Worm (Caenorhabditis elegans) whole organism, mixed stage, embryonic: ENCODE results near the gene srw-117.

ENCODE experiments used
- M03D4.4 ChIP-seq: sonication (generic microtip); optimal IDR thresholded peaks from 2 replicates; lab custom pipeline; 2017; ENCODE audit warnings: mild to moderate bottlenecking, missing genetic modification characterization, missing compliant biosample characterization
- bed-3 ChIP-seq: fragments of 200-800 bp; sonication (Bioruptor generic); optimal IDR thresholded peaks from 3 replicates; lab custom pipeline; 2018; ENCODE audit warnings: mild to moderate bottlenecking, missing genetic modification characterization, moderate library complexity, missing compliant biosample characterization
- blmp-1 ChIP-seq: fragments of 150-350 bp; optimal IDR thresholded peaks from 2 replicates; lab custom pipeline; 2014; ENCODE audit warnings: missing biosample characterization, missing genetic modification characterization
- ceh-43 ChIP-seq: fragments of 200-800 bp; sonication (Bioruptor generic); optimal IDR thresholded peaks from 2 replicates; lab custom pipeline; 2018; ENCODE audit warnings: mild to moderate bottlenecking, missing genetic modification characterization, moderate library complexity, missing compliant biosample characterization
- ceh-83 ChIP-seq: fragments of 200-800 bp; sonication (Bioruptor generic); optimal IDR thresholded peaks from 2 replicates; lab custom pipeline; 2018; ENCODE audit warnings: mild to moderate bottlenecking, missing genetic modification characterization, missing compliant biosample characterization
- ces-1 ChIP-seq: fragments of 150-350 bp; optimal IDR thresholded peaks from 2 replicates; lab custom pipeline; 2014; ENCODE audit warnings: missing biosample characterization, missing genetic modification reagents, missing genetic modification characterization
- cnd-1 ChIP-seq: fragments of 200-800 bp; sonication (Bioruptor generic); optimal IDR thresholded peaks from 2 replicates; lab custom pipeline; 2018; ENCODE audit warnings: mild to moderate bottlenecking, missing genetic modification characterization, missing compliant biosample characterization
- drap-1 ChIP-seq: fragments of 200-800 bp; sonication (Bioruptor generic); optimal IDR thresholded peaks from 3 replicates; lab custom pipeline; 2018; ENCODE audit warnings: mild to moderate bottlenecking, missing genetic modification characterization, missing compliant biosample characterization
- elt-1 ChIP-seq: sonication (generic microtip); optimal IDR thresholded peaks from 2 replicates; lab custom pipeline; 2017; ENCODE audit warnings: missing genetic modification characterization, mild to moderate bottlenecking, missing compliant biosample characterization, antibody characterized with exemption, moderate library complexity, borderline replicate concordance; ENCODE audit not compliant: insufficient read depth
- elt-3 ChIP-seq: fragments of 150-350 bp; optimal IDR thresholded peaks from 2 replicates; lab custom pipeline; 2014; ENCODE audit warnings: missing biosample characterization, missing genetic modification characterization
- flh-1 ChIP-seq: fragments of 200-800 bp; sonication (Bioruptor generic); optimal IDR thresholded peaks from 2 replicates; lab custom pipeline; 2018; ENCODE audit warnings: mild to moderate bottlenecking, missing genetic modification characterization, moderate library complexity, missing compliant biosample characterization
- hlh-1 ChIP-seq: fragments of 150-350 bp; optimal IDR thresholded peaks from 2 replicates; lab custom pipeline; 2014; ENCODE audit warnings: missing biosample characterization, missing genetic modification reagents, missing genetic modification characterization
- lin-13 ChIP-seq: fragments of 150-350 bp; optimal IDR thresholded peaks from 2 replicates; lab custom pipeline; 2014; ENCODE audit warnings: missing biosample characterization, missing genetic modification characterization
- lin-32 ChIP-seq: fragments of 200-800 bp; sonication (Bioruptor generic); optimal IDR thresholded peaks from 2 replicates; lab custom pipeline; 2018; ENCODE audit warnings: mild to moderate bottlenecking, missing genetic modification characterization, missing compliant biosample characterization
- lsy-2 ChIP-seq: fragments of 150-350 bp; optimal IDR thresholded peaks from 2 replicates; lab custom pipeline; 2014; ENCODE audit warnings: missing biosample characterization, missing genetic modification characterization
- mls-2 ChIP-seq: sonication (generic microtip); optimal IDR thresholded peaks from 2 replicates; lab custom pipeline; 2016; ENCODE audit warnings: mild to moderate bottlenecking, missing genetic modification characterization, moderate library complexity, missing compliant biosample characterization
- nhr-2 ChIP-seq: fragments of 150-350 bp; optimal IDR thresholded peaks from 2 replicates; lab custom pipeline; 2014; ENCODE audit warnings: missing biosample characterization, missing genetic modification characterization
- nhr-237 ChIP-seq: fragments of 150-350 bp; optimal IDR thresholded peaks from 2 replicates; lab custom pipeline; 2014; ENCODE audit warnings: missing biosample characterization, missing genetic modification characterization
- nhr-28 ChIP-seq: fragments of 150-350 bp; optimal IDR thresholded peaks from 2 replicates; lab custom pipeline; 2014; ENCODE audit warnings: missing biosample characterization, missing genetic modification characterization
- nhr-76 ChIP-seq: sonication (generic microtip); optimal IDR thresholded peaks from 2 replicates; lab custom pipeline; 2017; ENCODE audit warnings: missing biosample characterization, missing genetic modification characterization
- pha-4 ChIP-seq: fragments of 150-350 bp; optimal IDR thresholded peaks from 2 replicates; lab custom pipeline; 2018; ENCODE audit warnings: missing biosample characterization, missing genetic modification reagents, missing genetic modification characterization
- unc-120 ChIP-seq: sonication (generic microtip); optimal IDR thresholded peaks from 2 replicates; lab custom pipeline; 2017; ENCODE audit warnings: missing genetic modification characterization, missing compliant biosample characterization; ENCODE audit not compliant: poor library complexity, severe bottlenecking
- unc-39 ChIP-seq: fragments of 150-350 bp; optimal IDR thresholded peaks from 2 replicates; lab custom pipeline; 2014; ENCODE audit warnings: missing biosample characterization, missing genetic modification characterization
- unc-62 ChIP-seq: fragments of 150-350 bp; optimal IDR thresholded peaks from 2 replicates; lab custom pipeline; 2014; ENCODE audit warnings: missing biosample characterization, missing genetic modification reagents, missing genetic modification characterization
- zip-8 ChIP-seq: fragments of 150-350 bp; optimal IDR thresholded peaks from 2 replicates; lab custom pipeline; 2014; ENCODE audit warnings: missing biosample characterization, missing genetic modification characterization
- ztf-11 ChIP-seq: fragments of 150-350 bp; optimal IDR thresholded peaks from 2 replicates; lab custom pipeline; 2014; ENCODE audit warnings: missing biosample characterization, missing genetic modification characterization

The srw-117 gene

DNA sequence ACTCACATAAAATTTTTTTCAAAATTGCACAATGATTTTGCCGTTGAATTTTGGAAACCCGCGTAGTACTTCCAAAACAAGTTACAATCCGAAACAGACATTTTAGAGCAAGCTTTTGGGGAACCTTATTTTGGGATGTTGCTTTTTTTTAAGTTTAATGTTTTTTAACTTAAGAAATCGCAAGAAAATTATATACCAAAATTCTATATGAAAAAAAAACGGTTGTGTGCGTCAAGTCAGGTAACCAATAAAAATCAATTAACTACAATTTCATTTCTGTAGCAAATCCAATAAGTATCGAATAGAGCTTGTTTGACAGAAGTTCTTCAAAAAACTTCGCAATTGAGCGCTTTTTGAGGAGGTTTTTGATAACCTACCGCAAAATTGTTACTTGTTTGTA lies at the start of gene srw-117:
Gene srw-117 (minus strand): TSS at position 101 of the 400 bp plus-strand sequence.
- TF ChIP-seq nhr-28 (tag; lab: Kevin White, UChicago) (no peak), elt-3 (tag; lab: Kevin White, UChicago) (no peak), zip-8 (tag; lab: Kevin White, UChicago) (no peak), unc-120 (tag; lab: Kevin White, UChicago) (no peak), drap-1 (GFP tag; lab: Kevin White, UChicago) (no peak), mls-2 (tag; lab: Kevin White, UChicago) (no peak), lin-32 (no peak), lin-13 (tag; lab: Kevin White, UChicago) (no peak)

DNA sequence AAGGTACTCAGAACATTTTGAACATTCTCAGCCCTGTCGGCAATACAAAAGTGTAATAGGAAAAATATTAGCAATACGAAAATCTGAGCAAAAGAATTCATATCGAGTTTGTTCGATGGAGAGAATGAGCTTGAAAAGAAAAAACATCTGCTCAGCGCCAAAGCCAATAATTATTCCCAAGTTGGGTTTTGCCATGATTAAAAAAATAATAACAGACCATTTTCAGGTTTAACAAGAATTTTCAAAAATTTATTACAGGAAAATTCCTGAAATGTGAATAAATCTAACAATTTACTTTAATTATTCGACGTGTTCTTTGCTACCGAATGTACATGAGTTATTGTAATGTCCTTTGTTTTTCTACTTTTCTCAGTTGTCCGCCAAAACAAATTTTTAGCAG lies 49.1 kb upstream of the srw-117 start, which contains the start of gene irld-38:
Gene irld-38 (minus strand): TSS at position 101 of the 400 bp plus-strand sequence.
- no peak for TF ChIP-seq elt-3 (tag; lab: Kevin White, UChicago)

DNA sequence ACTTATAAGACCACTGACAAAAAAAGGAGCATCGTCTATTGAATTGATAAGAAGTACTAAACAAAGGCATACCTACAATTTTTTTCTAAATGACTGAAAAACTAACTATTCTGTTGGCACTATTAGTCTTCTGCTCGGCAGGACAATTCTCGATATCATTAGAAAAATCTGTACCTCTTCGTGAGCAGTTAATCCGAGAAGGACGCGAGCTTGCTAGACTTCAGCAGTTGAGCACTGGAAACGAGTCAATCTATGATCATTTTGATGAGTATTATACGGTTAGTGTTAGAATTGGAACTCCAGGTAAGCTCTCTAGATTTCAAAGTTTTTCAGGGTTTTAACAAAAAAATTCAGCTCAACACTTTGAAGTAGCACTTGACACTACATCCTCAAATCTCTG lies 45.0 kb upstream of the srw-117 start, which contains the start of gene asp-7:
Gene asp-7 (plus strand): TSS at position 81 of the 400 bp plus-strand sequence.
- TF ChIP-seq ceh-43 (GFP tag; lab: Kevin White, UChicago) = no peak
- no peak for TF ChIP-seq nhr-2
- TF ChIP-seq, all 35 proteins: peak for 0

DNA sequence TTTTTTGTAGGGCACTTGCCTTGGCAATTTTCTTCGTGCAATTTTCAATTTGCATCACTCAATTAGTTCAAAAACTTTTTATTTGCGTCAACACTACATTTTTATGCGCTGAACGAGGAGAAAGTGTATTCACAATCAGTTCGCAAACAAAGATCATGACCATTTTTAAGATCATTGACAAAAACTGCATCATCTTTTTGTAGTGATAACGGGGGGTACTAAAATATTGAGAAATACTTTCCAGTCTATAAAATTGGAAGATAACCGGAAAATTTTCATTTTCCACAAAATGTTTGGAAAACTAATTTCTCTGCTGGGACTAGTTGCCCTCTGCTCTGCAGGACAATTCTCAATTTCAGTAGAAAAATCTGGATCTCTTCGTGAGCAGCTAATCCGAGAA lies 41.0 kb upstream of the srw-117 start, which contains the start of gene asp-8:
Gene asp-8 (plus strand): TSS at position 276 of the 400 bp plus-strand sequence.
- TF ChIP-seq nhr-237 = no peak
- no peak for TF ChIP-seq elt-1
- no peak for TF ChIP-seq M03D4.4 (tag; lab: Kevin White, UChicago)
- TF ChIP-seq zip-8 (tag; lab: Kevin White, UChicago) = no peak
- TF ChIP-seq blmp-1 = no peak
- TF ChIP-seq mls-2 (tag; lab: Kevin White, UChicago) = no peak
- no peak for TF ChIP-seq lsy-2 (tag; lab: Kevin White, UChicago)

DNA sequence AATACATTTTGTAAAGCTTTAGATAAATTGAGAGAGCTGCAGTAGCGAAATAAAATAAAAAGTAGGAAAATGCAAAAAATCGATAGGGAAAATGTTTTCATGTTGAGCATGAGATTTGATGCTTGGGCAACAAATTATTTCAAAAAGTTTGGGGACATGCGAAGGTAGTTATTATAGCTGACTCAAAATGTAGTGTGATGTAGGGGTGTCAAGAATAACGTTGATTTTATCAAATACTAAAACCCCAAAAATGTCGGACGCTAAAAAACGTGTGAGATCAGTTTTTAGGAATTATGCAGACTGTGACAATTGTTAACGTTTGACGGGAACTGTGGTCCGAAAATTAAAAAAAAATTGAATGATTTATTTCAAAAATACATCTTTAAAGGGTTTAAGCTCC lies 38.1 kb upstream of the srw-117 start, which contains the start of gene irld-12:
Gene irld-12 (minus strand): TSS at position 101 of the 400 bp plus-strand sequence.
- TF ChIP-seq cnd-1 (tag; lab: Kevin White, UChicago) (no peak), elt-3 (tag; lab: Kevin White, UChicago) (no peak), nhr-237 (no peak), unc-62 (no peak), lin-32 (no peak), zip-8 (tag; lab: Kevin White, UChicago) (no peak)

DNA sequence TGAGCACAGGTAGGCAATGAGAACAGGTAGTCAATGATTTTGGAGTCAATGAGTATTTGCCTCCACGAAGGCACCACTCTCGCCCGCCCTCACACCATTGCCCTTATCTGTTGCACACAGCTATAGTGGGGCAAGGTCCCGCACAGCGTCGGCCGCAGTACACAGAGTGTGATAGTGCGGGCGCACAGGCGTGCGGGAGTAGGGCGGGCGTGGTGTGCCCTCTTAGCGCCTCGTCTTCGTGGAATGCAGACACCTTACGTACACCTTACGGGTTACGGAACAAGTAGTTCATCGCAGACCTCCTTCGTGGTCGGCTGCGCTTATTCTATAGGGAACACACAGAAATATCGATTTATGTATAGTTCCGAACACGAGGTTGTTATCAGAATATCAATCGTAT lies 34.7 kb upstream of the srw-117 start:
- no peak for TF ChIP-seq ztf-11 (tag; lab: Kevin White, UChicago)
- no peak for TF ChIP-seq ces-1 (GFP tag; lab: Kevin White, UChicago)
- TF ChIP-seq pha-4 (tag; lab: Kevin White, UChicago) = no peak
- no peak for TF ChIP-seq drap-1 (GFP tag; lab: Kevin White, UChicago)
- TF ChIP-seq mls-2 (tag; lab: Kevin White, UChicago) = no peak
- no peak for TF ChIP-seq flh-1
- no peak for TF ChIP-seq elt-1
- TF ChIP-seq ceh-43 (GFP tag; lab: Kevin White, UChicago) = no peak
- TF ChIP-seq nhr-28 (tag; lab: Kevin White, UChicago) = no peak
- TF ChIP-seq lin-13 (tag; lab: Kevin White, UChicago) = no peak
- no peak for TF ChIP-seq lin-32
- no peak for TF ChIP-seq nhr-76

DNA sequence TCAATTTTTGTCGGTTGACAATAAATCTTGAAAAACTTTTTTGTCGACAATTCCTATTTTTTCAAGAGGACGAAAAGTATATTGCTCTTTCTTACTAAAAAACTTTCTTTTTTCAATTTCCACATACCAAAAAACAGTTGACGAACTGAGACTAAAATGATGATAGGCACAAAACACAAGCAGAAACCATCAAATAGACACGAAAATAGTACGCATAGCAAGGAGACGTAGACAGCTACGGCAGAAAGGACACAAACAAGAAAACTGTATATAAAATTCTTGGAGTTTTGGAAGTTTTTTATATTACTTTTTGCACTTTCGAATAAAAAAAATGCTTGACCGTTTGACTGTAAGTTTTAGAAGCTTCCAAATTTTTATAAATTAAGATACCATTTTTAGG lies 30.9 kb upstream of the srw-117 start, which contains the start of gene K12D9.1:
Gene K12D9.1 (plus strand): TSS at position 301 of the 400 bp plus-strand sequence.
- TF ChIP-seq hlh-1 (tag; lab: Kevin White, UChicago) = no peak
- TF ChIP-seq M03D4.4 (tag; lab: Kevin White, UChicago) = no peak
- TF ChIP-seq bed-3 (GFP tag; lab: Kevin White, UChicago) = no peak
- no peak for TF ChIP-seq nhr-28 (tag; lab: Kevin White, UChicago)
- no peak for TF ChIP-seq lsy-2 (tag; lab: Kevin White, UChicago)
- TF ChIP-seq unc-39 (tag; lab: Kevin White, UChicago) = no peak
- TF ChIP-seq pha-4 (tag; lab: Kevin White, UChicago) = no peak
- TF ChIP-seq mls-2 (tag; lab: Kevin White, UChicago) = no peak
- TF ChIP-seq cnd-1 (tag; lab: Kevin White, UChicago) = no peak
- no peak for TF ChIP-seq zip-8 (tag; lab: Kevin White, UChicago)
- TF ChIP-seq nhr-2 = no peak
- no peak for TF ChIP-seq ceh-43 (GFP tag; lab: Kevin White, UChicago)
- no peak for TF ChIP-seq lin-32
- no peak for TF ChIP-seq ceh-83 (GFP tag; lab: Kevin White, UChicago)
